Fruit fly (Drosophila melanogaster) whole organism, prepupa: ENCODE data around the gene CG6659.

ENCODE experiments used
- CG6854 ChIP-seq: fragments of 200-800 bp; sonication (Bioruptor generic); optimal IDR thresholded peaks from 2 replicates; lab custom pipeline; 2017; ENCODE audit warnings: missing biosample characterization, mild to moderate bottlenecking, missing genetic modification characterization
- Gug ChIP-seq: fragments of 200-800 bp; sonication (Bioruptor generic); IDR thresholded peaks from 2 replicates; pipeline ENCODE4 v1.3.6; 2022; ENCODE audit warnings: missing biosample characterization, missing genetic modification characterization
- Hr39 ChIP-seq: fragments of 200-800 bp; sonication (Bioruptor generic); optimal IDR thresholded peaks from 2 replicates; lab custom pipeline; 2016; ENCODE audit warnings: missing biosample characterization, missing genetic modification characterization
- Sox14 ChIP-seq: fragments of 200-800 bp; sonication (Bioruptor generic); optimal IDR thresholded peaks from 3 replicates; lab custom pipeline; 2016; ENCODE audit warnings: missing biosample characterization, missing genetic modification characterization

DNA sequence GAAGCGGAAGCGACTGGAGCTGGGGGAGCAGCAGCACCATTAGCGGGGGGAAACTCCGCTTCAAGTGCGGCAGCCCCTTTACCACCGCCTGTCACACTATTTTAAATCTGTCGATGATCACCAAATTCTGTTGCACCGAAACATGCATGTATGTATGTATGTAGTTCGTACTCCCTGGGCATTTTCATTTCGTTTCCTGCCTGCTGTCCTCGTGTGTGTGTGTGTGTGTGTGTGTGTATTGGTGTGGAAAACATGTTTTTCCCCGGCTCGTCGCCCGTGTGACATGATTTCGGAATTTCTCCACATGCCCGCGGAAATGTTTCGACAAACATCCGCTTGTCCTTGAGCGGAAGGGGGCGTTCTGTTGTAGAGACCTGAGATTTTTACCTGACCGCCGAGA is 30.1 kb downstream of the CG6659 start:
- TF ChIP-seq Sox14 (GFP tag; lab: Kevin White, UChicago) = no peak
- no peak for TF ChIP-seq Hr39
- no peak for TF ChIP-seq CG6854
- no peak for TF ChIP-seq Gug
